Worm (Caenorhabditis elegans): ENCODE results near the gene nlp-36.

The nlp-36 gene

ce11 chrIII:9509764-9510370 is 21.3 kb downstream of the nlp-36 start (continued):
- TF ChIP-seq aptf-2 (GFP tag; conservative IDR thresholded peaks at IDR 0.05) (no peak), athp-1 (tag; optimal IDR thresholded peaks at IDR 0.05) (peak; percentile 7), B0019.2 (GFP tag; conservative IDR thresholded peaks at IDR 0.05) (0 out of 2 replicates have a peak, but pooled peaks have one; percentile 43), zim-3 (tag; optimal IDR thresholded peaks at IDR 0.05) (no peak), akir-1 (GFP tag; optimal IDR thresholded peaks at IDR 0.05) (no peak), hmg-1.2 (GFP tag; IDR thresholded peaks at IDR 0.05) (peak; percentile 11), attf-5 (GFP tag; optimal IDR thresholded peaks at IDR 0.05) (no peak), atf-7 (tag; optimal IDR thresholded peaks at IDR 0.05) (peak; percentile 51), rpc-1 (optimal IDR thresholded peaks at IDR 0.05) (no peak), rpc-1 (tag; optimal IDR thresholded peaks at IDR 0.05) (no peak), C06A6.2 (GFP tag; conservative IDR thresholded peaks at IDR 0.05) (no peak), nhr-90 (tag; optimal IDR thresholded peaks at IDR 0.05) (no peak), fkh-3 (tag; optimal IDR thresholded peaks at IDR 0.05) (no peak), xnd-1 (tag; optimal IDR thresholded peaks at IDR 0.05) (peak; percentile 9), hsf-1 (GFP tag; IDR thresholded peaks at IDR 0.05) (peak; percentile 57; the same call in 1 of the 2 replicates), ZK185.1 (tag; optimal IDR thresholded peaks at IDR 0.05; ENCODE audit: poor library complexity, severe bottlenecking) (peak; percentile 10), madf-3 (GFP tag; IDR thresholded peaks at IDR 0.05) (0 out of 2 replicates have a peak, but pooled peaks have one; percentile 29), C17E4.6 (GFP tag; IDR thresholded peaks at IDR 0.05) (no peak), let-526 (GFP tag; IDR thresholded peaks at IDR 0.05) (no peak), B0035.1 (tag; optimal IDR thresholded peaks at IDR 0.05) (peak; percentile 48), lin-35 (GFP tag; optimal IDR thresholded peaks at IDR 0.05) (peak in 1 of 3 experiments; percentile 51), B0336.3 (GFP tag; IDR thresholded peaks at IDR 0.05) (peak; percentile 65), ekl-4 (GFP tag; IDR thresholded peaks at IDR 0.05) (no peak), ztf-22 (GFP tag; optimal IDR thresholded peaks at IDR 0.05) (no peak), nhr-80 (tag; optimal IDR thresholded peaks at IDR 0.05) (no peak), chd-7 (tag; optimal IDR thresholded peaks at IDR 0.05) (peak; percentile 65), lsl-1 (GFP tag; optimal IDR thresholded peaks at IDR 0.05) (no peak), F57A8.1 (GFP tag; optimal IDR thresholded peaks at IDR 0.05) (no peak), K12H6.12 (tag; optimal IDR thresholded peaks at IDR 0.05) (peak; percentile 12), T07F8.4 (tag; optimal IDR thresholded peaks at IDR 0.05) (no peak), nfya-2 (GFP tag; IDR thresholded peaks at IDR 0.05) (no peak), mxl-1 (tag; optimal IDR thresholded peaks at IDR 0.05) (no peak), ztf-3 (GFP tag; optimal IDR thresholded peaks at IDR 0.05) (no peak), K11D2.4 (GFP tag; IDR thresholded peaks at IDR 0.05) (no peak), Y79H2A.3 (GFP tag; conservative IDR thresholded peaks at IDR 0.05) (no peak), F55B11.4 (tag; optimal IDR thresholded peaks at IDR 0.05; ENCODE audit: borderline replicate concordance, insufficient read depth) (no peak), nhr-27 (tag; optimal IDR thresholded peaks at IDR 0.05) (peak; percentile 65), bed-2 (GFP tag; IDR thresholded peaks at IDR 0.05) (no peak), cebp-1 (GFP tag; IDR thresholded peaks at IDR 0.05) (no peak), cebp-1 (tag; optimal IDR thresholded peaks at IDR 0.05) (peak; percentile 45), T26A5.8 (tag; optimal IDR thresholded peaks at IDR 0.05) (no peak), Y95B8A.8 (GFP tag; IDR thresholded peaks at IDR 0.05) (no peak), hrde-1 (tag; optimal IDR thresholded peaks at IDR 0.05; ENCODE audit: borderline replicate concordance) (peak; percentile 58), nfya-1 (tag; optimal IDR thresholded peaks at IDR 0.05; ENCODE audit: borderline replicate concordance, insufficient read depth) (no peak), F49E8.2 (tag; optimal IDR thresholded peaks at IDR 0.05; ENCODE audit: insufficient read depth) (no peak), Y53F4B.3 (GFP tag; IDR thresholded peaks at IDR 0.05) (no peak), ztf-28 (GFP tag; IDR thresholded peaks at IDR 0.05) (no peak)
